Worm (Caenorhabditis elegans): ENCODE data around the gene clec-213.

- no peak for TF ChIP-seq mdl-1 (tag; optimal IDR thresholded peaks at IDR 0.05)
- TF ChIP-seq aly-2 (tag; optimal IDR thresholded peaks at IDR 0.05) = no peak
- TF ChIP-seq nhr-12 (tag; optimal IDR thresholded peaks at IDR 0.05) = no peak
- no peak for TF ChIP-seq R02D3.7 (tag; optimal IDR thresholded peaks at IDR 0.05)
- no peak for TF ChIP-seq lin-15B (tag; optimal IDR thresholded peaks at IDR 0.05)
- TF ChIP-seq egl-27 (tag; optimal IDR thresholded peaks at IDR 0.05) = no peak
- TF ChIP-seq ama-1 (optimal IDR thresholded peaks at IDR 0.05) = no peak
- no peak for TF ChIP-seq ztf-4 (tag; optimal IDR thresholded peaks at IDR 0.05)
Measured at ce11 chrV:7639787-7640186, 34.8 kb downstream of the clec-213 start, which contains the start of gene F07C4.10.
